Worm (Caenorhabditis elegans): ENCODE results near the gene ift-81.

The ift-81 gene

DNA sequence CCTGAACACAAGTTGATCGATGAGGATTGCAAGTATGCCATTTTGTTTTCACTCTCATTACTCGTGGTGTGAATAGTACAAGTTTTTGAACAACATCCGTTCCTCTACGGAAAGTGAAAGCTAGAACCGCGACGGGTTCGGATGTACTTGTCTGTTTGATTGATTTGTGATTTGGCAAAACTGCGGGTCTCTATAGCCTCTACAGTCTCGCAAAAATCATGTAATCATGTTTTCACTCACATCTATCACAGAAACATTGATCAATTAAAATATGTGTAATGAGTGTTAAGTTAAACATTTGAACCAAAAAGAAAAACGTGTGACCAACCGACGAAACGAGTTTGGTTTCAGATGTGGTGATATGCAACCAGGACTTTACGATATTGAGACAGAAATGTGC lies 41.0 kb downstream of the ift-81 start (continued):
- no peak for TF ChIP-seq snpc-4 (tag; optimal IDR thresholded peaks at IDR 0.05)
- TF ChIP-seq egl-27 (tag; optimal IDR thresholded peaks at IDR 0.05) = no peak
- TF ChIP-seq zfp-3 (GFP tag; conservative IDR thresholded peaks at IDR 0.05) = no peak
- peak; percentile 48 for TF ChIP-seq nhr-48 (tag; optimal IDR thresholded peaks at IDR 0.05)
- TF ChIP-seq nhr-28 (tag; optimal IDR thresholded peaks at IDR 0.05) = peak; percentile 12
- no peak for TF ChIP-seq lin-1 (GFP tag; IDR thresholded peaks at IDR 0.05)
- peak; percentile 24 for TF ChIP-seq hlh-30 (tag; optimal IDR thresholded peaks at IDR 0.05; ENCODE audit: insufficient read depth)
- no peak for TF ChIP-seq daf-19 (GFP tag; conservative IDR thresholded peaks at IDR 0.05)
- no peak for TF ChIP-seq jun-1 (tag; optimal IDR thresholded peaks at IDR 0.05)
- no peak for TF ChIP-seq lin-29 (GFP tag; IDR thresholded peaks at IDR 0.05)
- TF ChIP-seq duxl-1 (tag; optimal IDR thresholded peaks at IDR 0.05; ENCODE audit: poor library complexity) = no peak

DNA sequence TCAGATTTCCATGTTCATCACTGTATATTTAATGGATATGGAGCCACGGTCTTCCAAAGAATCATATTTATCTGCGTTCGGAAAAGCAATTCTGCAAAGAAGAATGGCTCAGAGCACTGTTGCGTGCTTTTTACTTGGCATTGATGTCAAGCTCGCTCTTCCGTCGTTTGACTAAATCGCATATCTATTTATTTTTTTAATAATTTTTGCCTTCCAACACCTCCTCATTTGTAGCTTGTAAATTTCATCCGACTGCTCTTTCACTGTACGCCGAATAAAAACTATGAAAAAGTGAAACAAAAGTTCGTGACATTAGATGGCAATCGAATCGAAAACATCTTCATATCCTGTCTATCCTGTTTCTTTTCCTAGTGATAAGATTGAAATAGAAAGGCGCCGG lies 41.5 kb downstream of the ift-81 start, which contains the start of gene C26B9.2:
Gene C26B9.2, plus strand, starts transcription at position 301 of the 400 bp plus-strand sequence.
- TF ChIP-seq ceh-44 (GFP tag; IDR thresholded peaks at IDR 0.05) (no peak), attf-4 (tag; optimal IDR thresholded peaks at IDR 0.05) (no peak), duxl-1 (tag; optimal IDR thresholded peaks at IDR 0.05; ENCODE audit: poor library complexity) (no peak), mes-2 (tag; optimal IDR thresholded peaks at IDR 0.05; ENCODE audit: poor library complexity, severe bottlenecking) (no peak), lin-1 (GFP tag; IDR thresholded peaks at IDR 0.05) (no peak), madf-5 (GFP tag; IDR thresholded peaks at IDR 0.05) (no peak), skn-1 (tag; optimal IDR thresholded peaks at IDR 0.05) (no peak), rbr-2 (tag; optimal IDR thresholded peaks at IDR 0.05) (no peak), tra-1 (GFP tag; IDR thresholded peaks at IDR 0.05) (no peak), unc-130 (GFP tag; optimal IDR thresholded peaks at IDR 0.05) (no peak), lir-3 (tag; optimal IDR thresholded peaks at IDR 0.05) (no peak)

DNA sequence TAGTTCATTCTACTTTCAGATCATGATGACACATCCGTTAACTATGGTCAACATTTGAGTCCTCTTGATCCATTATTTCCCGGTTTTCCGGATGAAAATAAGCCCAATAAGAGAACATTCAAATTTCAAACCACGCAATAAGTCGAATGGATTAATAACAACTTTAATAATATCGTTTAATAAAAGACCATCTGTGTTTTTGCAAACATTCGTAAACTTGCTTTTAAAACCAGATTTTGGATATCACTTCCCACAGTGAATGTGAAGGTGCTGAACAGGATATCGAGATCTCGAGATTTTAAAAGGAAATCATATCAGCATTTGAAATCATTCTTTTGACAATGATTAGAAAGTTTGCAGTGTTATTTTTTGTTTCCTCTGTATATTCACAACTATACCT lies 43.6 kb downstream of the ift-81 start, which contains the start of gene C26B9.7:
Gene C26B9.7, plus strand, starts transcription at position 301 of the 400 bp plus-strand sequence.
- TF ChIP-seq ceh-82 (tag; optimal IDR thresholded peaks at IDR 0.05) (no peak), hlh-11 (tag; optimal IDR thresholded peaks at IDR 0.05) (no peak), unc-62 (GFP tag; optimal IDR thresholded peaks at IDR 0.05 in 1 of 2) (peak in 1 of 2 experiments; percentile 58), unc-62 (tag; optimal IDR thresholded peaks at IDR 0.05) (no peak)

DNA sequence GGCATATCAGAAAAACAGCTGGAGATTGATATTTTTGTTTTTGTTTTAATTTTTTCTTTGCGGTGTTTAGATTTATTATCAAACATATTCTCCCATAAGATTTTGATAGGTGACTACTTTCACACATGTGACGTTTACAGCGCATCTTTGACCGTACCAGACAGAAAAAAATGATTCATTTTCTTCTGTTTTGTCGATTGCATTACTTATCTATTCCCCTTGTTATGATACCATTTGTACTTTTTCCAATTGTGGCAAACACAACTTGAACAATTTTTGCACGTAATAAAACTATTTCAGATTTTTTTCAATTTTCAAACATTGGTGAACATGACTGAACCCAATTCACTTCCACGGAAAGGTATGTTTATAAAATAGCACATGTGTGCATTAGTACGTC lies 45.9 kb downstream of the ift-81 start, which contains the start of gene C26B9.1:
Gene C26B9.1, plus strand, starts transcription at position 301 of the 400 bp plus-strand sequence.
- TF ChIP-seq lin-39 (tag; optimal IDR thresholded peaks at IDR 0.05) (no peak), mep-1 (tag; optimal IDR thresholded peaks at IDR 0.05) (no peak), hlh-11 (tag; optimal IDR thresholded peaks at IDR 0.05) (no peak)

DNA sequence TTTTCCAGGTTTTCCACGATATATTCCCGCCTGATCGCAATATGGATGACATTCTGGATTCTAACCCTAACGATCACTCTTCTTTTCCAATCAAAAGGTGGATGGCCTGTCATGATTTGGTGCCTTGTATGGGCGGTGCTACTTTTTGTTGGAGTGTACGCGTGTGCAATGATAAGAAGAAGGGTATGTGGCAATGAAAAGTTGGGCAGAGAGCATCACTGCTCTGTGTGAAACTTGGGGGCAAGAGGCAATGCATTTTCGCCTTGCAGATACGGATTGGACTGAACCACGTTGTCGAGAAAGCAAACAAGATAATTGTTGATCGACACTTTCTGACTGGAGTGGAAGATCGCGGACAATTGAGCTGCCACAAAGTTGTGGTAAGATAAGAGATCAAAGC lies 47.9 kb downstream of the ift-81 start:
- peak; percentile 58 for TF ChIP-seq pqm-1 (tag; optimal IDR thresholded peaks at IDR 0.05)
- no peak for TF ChIP-seq nhr-6 (tag; optimal IDR thresholded peaks at IDR 0.05)
- TF ChIP-seq dmd-6 (GFP tag; IDR thresholded peaks at IDR 0.05) = peak; percentile 58
- no peak for TF ChIP-seq fos-1 (tag; optimal IDR thresholded peaks at IDR 0.05)
- peak; percentile 70 for TF ChIP-seq mxl-3 (GFP tag; optimal IDR thresholded peaks at IDR 0.05)
- peak; percentile 39 for TF ChIP-seq hlh-30 (tag; optimal IDR thresholded peaks at IDR 0.05; ENCODE audit: insufficient read depth)
- TF ChIP-seq nhr-25 (tag; optimal IDR thresholded peaks at IDR 0.05; ENCODE audit: borderline replicate concordance, insufficient read depth) = no peak
- peak; percentile 38 for TF ChIP-seq hlh-11 (tag; optimal IDR thresholded peaks at IDR 0.05)
- no peak for TF ChIP-seq Y48G9A.11 (GFP tag; IDR thresholded peaks at IDR 0.05)
- no peak for TF ChIP-seq daf-16 (GFP tag; optimal IDR thresholded peaks at IDR 0.05)
- TF ChIP-seq daf-16 (tag; optimal IDR thresholded peaks at IDR 0.05) = peak; percentile 28
- TF ChIP-seq nhr-28 (tag; optimal IDR thresholded peaks at IDR 0.05) = peak; percentile 26

All from whole organism, L4 larva.